Fruit fly (Drosophila melanogaster): ENCODE measurements around the gene CG15395.

DNA sequence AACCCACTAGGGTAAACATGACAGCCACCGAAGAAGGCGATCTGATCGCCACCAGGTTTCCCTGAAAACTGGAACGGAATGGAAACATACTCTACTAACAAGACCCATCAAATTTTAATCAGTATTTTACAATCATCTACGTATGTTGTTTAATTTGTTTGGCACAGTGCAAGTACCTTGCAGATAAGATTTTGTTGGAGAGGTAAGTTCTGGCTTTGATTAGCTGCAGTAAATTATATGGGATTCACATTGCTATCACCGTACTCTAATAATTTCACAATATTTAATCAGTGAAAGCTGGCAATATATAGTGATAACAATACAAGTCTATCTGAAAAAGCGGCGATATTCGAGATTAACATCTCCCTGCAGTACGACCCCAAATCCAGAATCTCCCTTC, 45.0 kb upstream of the CG15395 start, which contains the start of gene Cyp309a1:
- no peak for TF ChIP-seq pad (GFP tag; optimal IDR thresholded peaks at IDR 0.05)
- no peak for TF ChIP-seq CG5204 (GFP tag; optimal IDR thresholded peaks at IDR 0.05)
- no peak for TF ChIP-seq toe (GFP tag; optimal IDR thresholded peaks at IDR 0.05)
- TF ChIP-seq Mnt (GFP tag; optimal IDR thresholded peaks at IDR 0.05): no peak
- TF ChIP-seq Clk (GFP tag; optimal IDR thresholded peaks at IDR 0.05): no peak
- TF ChIP-seq tj (GFP tag; optimal IDR thresholded peaks at IDR 0.05): no peak
- TF ChIP-seq CG33017 (tag; optimal IDR thresholded peaks at IDR 0.05): no peak
- TF ChIP-seq Hr96 (GFP tag; optimal IDR thresholded peaks at IDR 0.05): no peak
- no peak for TF ChIP-seq Crg-1 (GFP tag; optimal IDR thresholded peaks at IDR 0.05)
- no peak for TF ChIP-seq CG1620 (GFP tag; optimal IDR thresholded peaks at IDR 0.05)
- TF ChIP-seq CG11617 (GFP tag; optimal IDR thresholded peaks at IDR 0.05): no peak
- no peak for TF ChIP-seq CG7101 (tag; optimal IDR thresholded peaks at IDR 0.05)
- TF ChIP-seq cnc (optimal IDR thresholded peaks at IDR 0.05): no peak
- peak; percentile 40 for TF ChIP-seq cic (GFP tag; optimal IDR thresholded peaks at IDR 0.05)

Data from whole organism, adult.